Fruit fly (Drosophila melanogaster) whole organism, embryonic: ENCODE data around the gene CG34180.

ENCODE experiments used
- Bgb ChIP-seq: fragments of 200-800 bp; sonication (Bioruptor generic); IDR thresholded peaks from 2 replicates; pipeline ENCODE4 v1.3.6; 2022; ENCODE audit warnings: missing biosample characterization, missing genetic modification characterization; ENCODE audit not compliant: partially characterized antibody
- Bteb2 ChIP-seq: fragments of 200-800 bp; sonication (Bioruptor generic); optimal IDR thresholded peaks from 2 replicates; lab custom pipeline; 2016; ENCODE audit warnings: missing biosample characterization, missing genetic modification characterization
- CG10565 ChIP-seq: fragments of 200-800 bp; sonication (Bioruptor generic); optimal IDR thresholded peaks from 3 replicates; lab custom pipeline; 2016; ENCODE audit warnings: missing biosample characterization, mild to moderate bottlenecking, missing genetic modification characterization
- CG12299 ChIP-seq: fragments of 200-800 bp; sonication (Bioruptor generic); optimal IDR thresholded peaks from 2 replicates; lab custom pipeline; 2018; ENCODE audit warnings: missing biosample characterization, mild to moderate bottlenecking, missing genetic modification characterization
- CG15514 ChIP-seq: fragments of 200-800 bp; sonication (Bioruptor generic); optimal IDR thresholded peaks from 3 replicates; lab custom pipeline; 2017; ENCODE audit warnings: missing biosample characterization, missing genetic modification characterization, mild to moderate bottlenecking, moderate library complexity, missing genetic modification reagents
- CG16813 ChIP-seq: fragments of 200-800 bp; sonication (Bioruptor generic); IDR thresholded peaks from 3 replicates; pipeline ENCODE4 v1.3.6; 2022; ENCODE audit warnings: missing biosample characterization, missing genetic modification characterization; ENCODE audit not compliant: partially characterized antibody
- CG17359 ChIP-seq: fragments of 200-800 bp; sonication (Bioruptor generic); optimal IDR thresholded peaks from 3 replicates; lab custom pipeline; 2018; ENCODE audit warnings: missing biosample characterization, mild to moderate bottlenecking, missing genetic modification characterization, moderate library complexity
- CG2116 ChIP-seq: fragments of 200-800 bp; sonication (Bioruptor generic); optimal IDR thresholded peaks from 3 replicates; lab custom pipeline; 2018; ENCODE audit warnings: missing biosample characterization, mild to moderate bottlenecking, missing genetic modification characterization
- CG2120 ChIP-seq: fragments of 200-800 bp; sonication (Bioruptor generic); optimal IDR thresholded peaks from 3 replicates; lab custom pipeline; 2016; ENCODE audit warnings: missing biosample characterization, missing genetic modification characterization
- CG2129 ChIP-seq: fragments of 200-800 bp; sonication (Bioruptor generic); IDR thresholded peaks from 2 replicates; pipeline ENCODE4 v1.3.6; 2022; ENCODE audit warnings: missing biosample characterization, missing genetic modification characterization; ENCODE audit not compliant: partially characterized antibody
- CG42726 ChIP-seq: fragments of 200-800 bp; sonication (Bioruptor generic); IDR thresholded peaks from 2 replicates; pipeline ENCODE4 v1.3.6; 2022; ENCODE audit warnings: missing biosample characterization, missing genetic modification characterization; ENCODE audit not compliant: partially characterized antibody
- CG6791 ChIP-seq: fragments of 200-800 bp; sonication (Bioruptor generic); IDR thresholded peaks from 3 replicates; pipeline ENCODE4 v1.3.6; 2022; ENCODE audit warnings: missing biosample characterization, missing genetic modification characterization; ENCODE audit not compliant: partially characterized antibody
- CG7556 ChIP-seq: fragments of 200-800 bp; sonication (Bioruptor generic); optimal IDR thresholded peaks from 2 replicates; lab custom pipeline; 2017; ENCODE audit warnings: missing biosample characterization, mild to moderate bottlenecking, missing genetic modification characterization
- CG9797 ChIP-seq: fragments of 200-800 bp; sonication (Bioruptor generic); optimal IDR thresholded peaks from 3 replicates; lab custom pipeline; 2018; ENCODE audit warnings: missing biosample characterization, mild to moderate bottlenecking, missing genetic modification characterization
- CG9932 ChIP-seq: fragments of 200-800 bp; sonication (Bioruptor generic); IDR thresholded peaks from 2 replicates; pipeline ENCODE4 v1.3.6; 2022; ENCODE audit warnings: missing biosample characterization, missing genetic modification characterization
- Dbx ChIP-seq: fragments of 200-800 bp; sonication (Bioruptor generic); IDR thresholded peaks from 3 replicates; pipeline ENCODE4 v1.3.6; 2022; ENCODE audit warnings: missing biosample characterization, missing genetic modification characterization
- Dip3 ChIP-seq: fragments of 200-800 bp; sonication (Bioruptor generic); optimal IDR thresholded peaks from 3 replicates; lab custom pipeline; 2016; ENCODE audit warnings: missing biosample characterization, missing genetic modification characterization
- Dll ChIP-seq: fragments of 200-800 bp; sonication (Bioruptor generic); IDR thresholded peaks from 4 replicates; pipeline ENCODE4 v1.3.6; 2022; ENCODE audit warnings: missing biosample characterization, missing genetic modification characterization; ENCODE audit not compliant: partially characterized antibody
- E2f2 ChIP-seq: fragments of 200-800 bp; sonication (Bioruptor generic); IDR thresholded peaks from 2 replicates; pipeline ENCODE4 v1.3.6; 2022; ENCODE audit warnings: missing biosample characterization, missing genetic modification characterization
- Ets97D ChIP-seq: fragments of 200-800 bp; sonication (Bioruptor generic); optimal IDR thresholded peaks from 3 replicates; lab custom pipeline; 2016; ENCODE audit warnings: missing biosample characterization, missing genetic modification characterization
- Fer1 ChIP-seq: fragments of 200-800 bp; sonication (Bioruptor generic); optimal IDR thresholded peaks from 2 replicates; lab custom pipeline; 2017; ENCODE audit warnings: missing biosample characterization, mild to moderate bottlenecking, missing genetic modification characterization
- HLH4C ChIP-seq: fragments of 200-800 bp; sonication (Bioruptor generic); IDR thresholded peaks from 3 replicates; pipeline ENCODE4 v1.3.6; 2022; ENCODE audit warnings: missing biosample characterization, missing genetic modification characterization; ENCODE audit not compliant: partially characterized antibody
- Ravus ChIP-seq: fragments of 200-800 bp; sonication (Bioruptor generic); IDR thresholded peaks from 2 replicates; pipeline ENCODE4 v1.3.6; 2022; ENCODE audit warnings: missing biosample characterization, missing genetic modification characterization
- Sry-δ ChIP-seq: fragments of 200-800 bp; sonication (Bioruptor generic); optimal IDR thresholded peaks from 2 replicates; lab custom pipeline; 2016; ENCODE audit warnings: missing biosample characterization, missing genetic modification characterization
- Stat92E ChIP-seq, 3 experiments: fragments of >200 bp in 2 of 3; fragments of 200-800 bp in 1 of 3; sonication (Bioruptor generic) in 1 of 3; optimal IDR thresholded peaks; 2 replicates each; lab custom pipeline; 2017 to 2019; ENCODE audit warnings: missing biosample characterization in 3 of 3, missing genetic modification characterization in 3 of 3, mild to moderate bottlenecking in 1 of 3, moderate library complexity in 1 of 3
- ato ChIP-seq: fragments of 200-800 bp; sonication (Bioruptor generic); IDR thresholded peaks from 2 replicates; pipeline ENCODE4 v1.3.6; 2022; ENCODE audit warnings: missing biosample characterization, missing genetic modification characterization; ENCODE audit not compliant: partially characterized antibody
- bbx ChIP-seq: fragments of 200-800 bp; sonication (Bioruptor generic); IDR thresholded peaks from 2 replicates; pipeline ENCODE4 v1.3.6; 2022; ENCODE audit warnings: missing biosample characterization, missing genetic modification characterization; ENCODE audit not compliant: partially characterized antibody
- chinmo ChIP-seq: fragments of 200-800 bp; sonication (Bioruptor generic); IDR thresholded peaks from 4 replicates; pipeline ENCODE4 v1.3.6; 2022; ENCODE audit warnings: missing biosample characterization, missing genetic modification characterization; ENCODE audit not compliant: partially characterized antibody
- crol ChIP-seq: fragments of 200-800 bp; sonication (Bioruptor generic); IDR thresholded peaks from 2 replicates; pipeline ENCODE4 v1.3.6; 2022; ENCODE audit warnings: missing biosample characterization, missing genetic modification characterization
- crp ChIP-seq, 2 experiments: fragments of 200-800 bp; sonication (Bioruptor generic); optimal IDR thresholded peaks; 2 replicates in 1 of 2; 3 replicates in 1 of 2; lab custom pipeline; 2017; ENCODE audit warnings: missing biosample characterization in 2 of 2, missing genetic modification characterization in 2 of 2, mild to moderate bottlenecking in 1 of 2, moderate library complexity in 1 of 2
- disco-r ChIP-seq: fragments of 200-800 bp; sonication (Bioruptor generic); optimal IDR thresholded peaks from 2 replicates; lab custom pipeline; 2016; ENCODE audit warnings: missing biosample characterization, missing genetic modification characterization
- dm ChIP-seq: fragments of 200-800 bp; sonication (Bioruptor generic); optimal IDR thresholded peaks from 3 replicates; lab custom pipeline; 2016; ENCODE audit warnings: missing biosample characterization, missing genetic modification characterization
- ems ChIP-seq: fragments of 200-800 bp; sonication (Bioruptor generic); optimal IDR thresholded peaks from 3 replicates; lab custom pipeline; 2016; ENCODE audit warnings: missing biosample characterization, missing genetic modification characterization
- fd3F ChIP-seq: fragments of 200-800 bp; sonication (Bioruptor generic); optimal IDR thresholded peaks from 2 replicates; lab custom pipeline; 2018; ENCODE audit warnings: missing biosample characterization, mild to moderate bottlenecking, missing genetic modification characterization, moderate library complexity
- gfzf ChIP-seq: fragments of 200-800 bp; sonication (Bioruptor generic); optimal IDR thresholded peaks from 2 replicates; lab custom pipeline; 2016; ENCODE audit warnings: missing biosample characterization, mild to moderate bottlenecking, missing genetic modification characterization, moderate library complexity
- inv ChIP-seq: fragments of 200-800 bp; sonication (Bioruptor generic); IDR thresholded peaks from 2 replicates; pipeline ENCODE4 v1.3.6; 2022; ENCODE audit warnings: missing biosample characterization, missing genetic modification characterization; ENCODE audit not compliant: partially characterized antibody
- knrl ChIP-seq: fragments of 200-800 bp; sonication (Bioruptor generic); IDR thresholded peaks from 3 replicates; pipeline ENCODE4 v1.3.6; 2022; ENCODE audit warnings: missing biosample characterization, missing genetic modification characterization; ENCODE audit not compliant: partially characterized antibody
- mld ChIP-seq: fragments of 200-800 bp; sonication (Bioruptor generic); IDR thresholded peaks from 3 replicates; pipeline ENCODE4 v1.3.6; 2022; ENCODE audit warnings: missing biosample characterization, missing genetic modification characterization; ENCODE audit not compliant: partially characterized antibody
- pum ChIP-seq: fragments of 200-800 bp; sonication (Bioruptor generic); optimal IDR thresholded peaks from 2 replicates; lab custom pipeline; 2016; ENCODE audit warnings: missing biosample characterization, missing genetic modification characterization
- sima ChIP-seq: fragments of 200-800 bp; sonication (Bioruptor generic); optimal IDR thresholded peaks from 2 replicates; lab custom pipeline; 2016; ENCODE audit warnings: missing biosample characterization, missing genetic modification characterization
- sna ChIP-seq: fragments of 200-800 bp; sonication (Bioruptor generic); IDR thresholded peaks from 2 replicates; pipeline ENCODE4 v1.3.6; 2022; ENCODE audit warnings: missing biosample characterization, missing genetic modification characterization; ENCODE audit not compliant: partially characterized antibody
- sob ChIP-seq: fragments of 200-800 bp; sonication (Bioruptor generic); IDR thresholded peaks from 2 replicates; pipeline ENCODE4 v1.3.6; 2022; ENCODE audit warnings: missing biosample characterization, missing genetic modification characterization
- stwl ChIP-seq: fragments of 200-800 bp; sonication (Bioruptor generic); optimal IDR thresholded peaks from 3 replicates; lab custom pipeline; 2018; ENCODE audit warnings: missing biosample characterization, mild to moderate bottlenecking, missing genetic modification characterization, moderate library complexity
- tna ChIP-seq: fragments of 200-800 bp; sonication (Bioruptor generic); IDR thresholded peaks from 2 replicates; pipeline ENCODE4 v1.3.6; 2022; ENCODE audit warnings: missing biosample characterization, missing genetic modification characterization; ENCODE audit not compliant: partially characterized antibody
- trem ChIP-seq: fragments of 200-800 bp; optimal IDR thresholded peaks from 3 replicates; lab custom pipeline; 2019; ENCODE audit warnings: missing biosample characterization, mild to moderate bottlenecking, missing genetic modification characterization, moderate library complexity
- vnd ChIP-seq: fragments of 200-800 bp; sonication (Bioruptor generic); IDR thresholded peaks from 3 replicates; pipeline ENCODE4 v1.3.6; 2022; ENCODE audit warnings: missing biosample characterization, missing genetic modification characterization; ENCODE audit not compliant: partially characterized antibody

Gene CG34180

dm6 chr2L:6068544-6069251 lies 8.4 kb downstream of the CG34180 start, which contains the start of the genes CG9150 and Pfdn1 (continued):
- TF ChIP-seq CG9932 (GFP tag; lab: Robert Waterston, UW) (peak; percentile 52), CG7556 (GFP tag; lab: Kevin White, UChicago) (no peak), Ets97D (GFP tag; lab: Kevin White, UChicago) (peak; percentile 39), pum (GFP tag; lab: Kevin White, UChicago) (no peak), sna (GFP tag; lab: Robert Waterston, UW) (peak; percentile 79), ems (no peak), Fer1 (GFP tag; lab: Kevin White, UChicago) (peak; percentile 30), CG15514 (peak; percentile 94), Dll (GFP tag; lab: Robert Waterston, UW) (peak; percentile 89), dm (GFP tag; lab: Kevin White, UChicago) (peak; percentile 50), CG12299 (no peak), crol (GFP tag; lab: Robert Waterston, UW) (no peak), CG2120 (GFP tag; lab: Kevin White, UChicago) (peak; percentile 25), CG17359 (tag; lab: Kevin White, UChicago) (no peak), fd3F (GFP tag; lab: Kevin White, UChicago) (no peak), HLH4C (peak; percentile 85), stwl (tag; lab: Kevin White, UChicago) (peak; percentile 57), ato (GFP tag; lab: Robert Waterston, UW) (peak; percentile 85), bbx (peak; percentile 91), sob (GFP tag; lab: Robert Waterston, UW) (peak; percentile 10; the same call in 1 of the 2 replicates), CG16813 (peak; percentile 87), CG2129 (GFP tag; lab: Robert Waterston, UW) (peak; percentile 80), disco-r (no peak), knrl (GFP tag; lab: Robert Waterston, UW) (peak; percentile 81), Dbx (peak; percentile 36; the same call in 2 of the 3 replicates), mld (peak; percentile 65; the same call in 2 of the 3 replicates), inv (GFP tag; lab: Robert Waterston, UW) (peak; percentile 80), Stat92E (GFP tag; optimal IDR thresholded peaks at IDR 0.05; lab: Kevin White, UChicago) (no peak), sima (GFP tag; lab: Kevin White, UChicago) (no peak), Ravus (no peak), CG9797 (GFP tag; lab: Kevin White, UChicago) (peak; percentile 12), gfzf (GFP tag; lab: Kevin White, UChicago) (peak; percentile 17), CG6791 (peak; percentile 85), Bgb (GFP tag; lab: Robert Waterston, UW) (peak; percentile 94), Dip3 (no peak), trem (tag; lab: Kevin White, UChicago) (peak; percentile 26), chinmo (peak; percentile 78; the same call in 2 of the 4 replicates), crp (GFP tag; optimal IDR thresholded peaks at IDR 0.05; lab: Kevin White, UChicago) (peak in 1 of 2 experiments; percentile 54), CG10565 (GFP tag; lab: Kevin White, UChicago) (no peak), E2f2 (GFP tag; lab: Robert Waterston, UW) (peak; percentile 95), vnd (peak; percentile 75), CG2116 (GFP tag; lab: Kevin White, UChicago) (peak; percentile 88), tna (peak; percentile 89), CG42726 (GFP tag; lab: Robert Waterston, UW) (peak; percentile 69; the same call in 1 of the 2 replicates), Sry-δ (peak; percentile 95), Bteb2 (no peak)
